Worm (Caenorhabditis elegans): ENCODE data around the gene srg-11.

srg-11 gene

ce11 chrIII:4649363-4649768 is 30.4 kb upstream of the srg-11 start (continued):
- 0 out of 2 replicates have a peak, but pooled peaks have one; percentile 39 for TF ChIP-seq daf-19 (GFP tag; conservative IDR thresholded peaks at IDR 0.05)
- TF ChIP-seq aly-2 (tag; optimal IDR thresholded peaks at IDR 0.05): no peak
- TF ChIP-seq snpc-1.2 (GFP tag; IDR thresholded peaks at IDR 0.05): no peak
- no peak for TF ChIP-seq madf-5 (GFP tag; IDR thresholded peaks at IDR 0.05)
- TF ChIP-seq R02D3.7 (tag; optimal IDR thresholded peaks at IDR 0.05): no peak
- peak; percentile 99 for TF ChIP-seq aha-1 (tag)
- peak; percentile 93 for TF ChIP-seq nhr-6 (tag; optimal IDR thresholded peaks at IDR 0.05)
- TF ChIP-seq F37D6.2 (tag; optimal IDR thresholded peaks at IDR 0.05): peak; percentile 77
- no peak for TF ChIP-seq tag-97 (GFP tag; IDR thresholded peaks at IDR 0.05)
- TF ChIP-seq T20F7.1 (GFP tag; optimal IDR thresholded peaks at IDR 0.05): peak; percentile 86
- peak; percentile 47; the same call in 1 of the 2 replicates for TF ChIP-seq dmd-9 (GFP tag; IDR thresholded peaks at IDR 0.05)
- peak; percentile 16 for TF ChIP-seq cey-2 (tag; optimal IDR thresholded peaks at IDR 0.05; ENCODE audit: borderline replicate concordance, insufficient read depth)
- peak; percentile 94 for TF ChIP-seq rbr-2 (tag; optimal IDR thresholded peaks at IDR 0.05)
- TF ChIP-seq ztf-11 (tag; optimal IDR thresholded peaks at IDR 0.05): no peak
- TF ChIP-seq nhr-42 (GFP tag; IDR thresholded peaks at IDR 0.05): peak; percentile 81
- TF ChIP-seq ZK337.2 (GFP tag; IDR thresholded peaks at IDR 0.05): 0 out of 2 replicates have a peak, but pooled peaks have one; percentile 25
- no peak for TF ChIP-seq nhr-111 (GFP tag; optimal IDR thresholded peaks at IDR 0.05)
- TF ChIP-seq mdt-29 (GFP tag; IDR thresholded peaks at IDR 0.05): peak; percentile 82
- TF ChIP-seq ceh-20 (GFP tag; IDR thresholded peaks at IDR 0.05): peak; percentile 89
- TF ChIP-seq unc-39 (tag; optimal IDR thresholded peaks at IDR 0.05): no peak
- peak; percentile 82 for TF ChIP-seq gei-8 (GFP tag; optimal IDR thresholded peaks at IDR 0.05)
- TF ChIP-seq nhr-25 (tag; optimal IDR thresholded peaks at IDR 0.05; ENCODE audit: borderline replicate concordance, insufficient read depth): peak; percentile 77
- peak; percentile 78 for TF ChIP-seq spr-1 (tag; optimal IDR thresholded peaks at IDR 0.05)
- no peak for TF ChIP-seq lim-7 (GFP tag; IDR thresholded peaks at IDR 0.05)

DNA sequence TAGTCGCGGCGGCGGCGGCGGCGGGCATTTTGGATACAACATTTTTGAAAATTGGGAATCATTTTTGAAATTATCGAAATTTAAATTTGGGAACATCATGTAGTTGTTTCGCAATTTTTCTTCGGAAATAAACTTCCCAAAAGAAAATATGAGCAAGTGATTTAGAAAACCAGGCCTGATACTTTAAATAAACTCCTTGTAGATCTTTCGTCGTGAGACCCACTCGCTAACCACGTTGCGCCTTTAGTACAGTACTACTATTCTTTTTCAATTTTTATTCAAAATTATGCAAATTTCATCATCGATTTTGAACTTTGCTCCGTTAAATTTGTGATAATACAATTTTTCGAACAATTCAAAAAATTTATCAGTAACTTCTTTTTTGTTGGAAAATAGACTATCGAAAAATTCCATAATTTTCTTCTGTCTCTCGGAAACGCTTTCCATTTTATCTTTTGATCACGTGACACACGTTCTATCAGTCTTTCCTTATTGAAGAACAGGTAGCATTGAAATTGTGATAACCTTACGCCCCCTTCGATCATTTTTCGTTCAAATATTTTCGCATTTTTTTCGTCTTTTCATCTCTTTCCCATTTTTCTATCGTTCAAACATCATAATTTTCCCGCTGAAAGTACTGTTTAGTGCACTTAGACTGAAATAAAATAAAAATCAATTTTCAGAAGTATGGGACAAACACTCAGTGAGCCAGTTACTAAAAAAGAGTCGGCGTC is 29.8 kb upstream of the srg-11 start, which contains the start of gene ppm-2:
ppm-2 (plus strand) TSS at position 684 of the 734 bp plus-strand sequence.
- no peak for TF ChIP-seq nhr-102 (tag; optimal IDR thresholded peaks at IDR 0.05)
- TF ChIP-seq unc-62 (GFP tag; optimal IDR thresholded peaks at IDR 0.05 in 1 of 2): no peak
- no peak for TF ChIP-seq unc-62 (tag; optimal IDR thresholded peaks at IDR 0.05)
- peak; percentile 73 for TF ChIP-seq hlh-30 (tag; optimal IDR thresholded peaks at IDR 0.05; ENCODE audit: insufficient read depth)
- TF ChIP-seq nhr-28 (tag; optimal IDR thresholded peaks at IDR 0.05): peak; percentile 63
- TF ChIP-seq ceh-62 (tag; optimal IDR thresholded peaks at IDR 0.05): no peak
- no peak for TF ChIP-seq Y48G9A.11 (GFP tag; IDR thresholded peaks at IDR 0.05)
- no peak for TF ChIP-seq ceh-20 (GFP tag; IDR thresholded peaks at IDR 0.05)
- TF ChIP-seq php-3 (GFP tag; IDR thresholded peaks at IDR 0.05): no peak
- TF ChIP-seq dmd-9 (GFP tag; IDR thresholded peaks at IDR 0.05): 0 out of 2 replicates have a peak, but pooled peaks have one; percentile 4
- no peak for TF ChIP-seq ama-1 (optimal IDR thresholded peaks at IDR 0.05)
- TF ChIP-seq pha-4 (GFP tag; IDR thresholded peaks at IDR 0.05): no peak
- no peak for TF ChIP-seq pha-4 (tag; optimal IDR thresholded peaks at IDR 0.05)
- TF ChIP-seq D1046.2 (GFP tag; IDR thresholded peaks at IDR 0.05): no peak
- TF ChIP-seq aly-2 (tag; optimal IDR thresholded peaks at IDR 0.05): no peak
- no peak for TF ChIP-seq Y75B8A.6 (GFP tag; IDR thresholded peaks at IDR 0.05)
- TF ChIP-seq F37D6.2 (tag; optimal IDR thresholded peaks at IDR 0.05): no peak
- no peak for TF ChIP-seq ztf-7 (tag; optimal IDR thresholded peaks at IDR 0.05)
- no peak for TF ChIP-seq T20F7.1 (GFP tag; optimal IDR thresholded peaks at IDR 0.05)
- no peak for TF ChIP-seq arid-1 (GFP tag; conservative IDR thresholded peaks at IDR 0.05)
- no peak for TF ChIP-seq daf-19 (GFP tag; conservative IDR thresholded peaks at IDR 0.05)
- TF ChIP-seq nhr-76 (tag; optimal IDR thresholded peaks at IDR 0.05): no peak
- TF ChIP-seq aha-1 (tag): no peak
- TF ChIP-seq nhr-77 (tag; optimal IDR thresholded peaks at IDR 0.05): peak; percentile 14
- no peak for TF ChIP-seq egl-43 (GFP tag; IDR thresholded peaks at IDR 0.05)
- no peak for TF ChIP-seq saeg-2 (GFP tag; IDR thresholded peaks at IDR 0.05)
- TF ChIP-seq mdt-29 (GFP tag; IDR thresholded peaks at IDR 0.05): no peak
- peak in 1 of 2 experiments; percentile 47 for TF ChIP-seq lsy-2 (tag; optimal IDR thresholded peaks at IDR 0.05)
- no peak for TF ChIP-seq sdz-12 (GFP tag; optimal IDR thresholded peaks at IDR 0.05)
- TF ChIP-seq set-16 (GFP tag; IDR thresholded peaks at IDR 0.05): no peak
- no peak for TF ChIP-seq attf-4 (tag; optimal IDR thresholded peaks at IDR 0.05)
- TF ChIP-seq nhr-111 (GFP tag; optimal IDR thresholded peaks at IDR 0.05): no peak
- no peak for TF ChIP-seq hmg-1.1 (GFP tag; IDR thresholded peaks at IDR 0.05)
- TF ChIP-seq unc-130 (GFP tag; optimal IDR thresholded peaks at IDR 0.05): peak; percentile 27

Data from whole organism, L4 larva.